Fruit fly (Drosophila melanogaster) whole organism, embryonic: ENCODE data around the gene CG32388.

Experiments used
- Abd-B ChIP-seq: fragments of 200-800 bp; sonication (Bioruptor generic); optimal IDR thresholded peaks from 2 replicates; lab custom pipeline; 2018; ENCODE audit warnings: missing biosample characterization, mild to moderate bottlenecking, missing genetic modification characterization, moderate library complexity
- Asciz ChIP-seq: fragments of 200-800 bp; sonication (Bioruptor generic); optimal IDR thresholded peaks from 2 replicates; lab custom pipeline; 2017; ENCODE audit warnings: missing biosample characterization, mild to moderate bottlenecking, missing genetic modification characterization, missing genetic modification reagents
- BtbVII ChIP-seq: fragments of 200-800 bp; sonication (Bioruptor generic); optimal IDR thresholded peaks from 3 replicates; lab custom pipeline; 2017; ENCODE audit warnings: missing biosample characterization, mild to moderate bottlenecking, missing genetic modification characterization
- CG11723 ChIP-seq: fragments of 200-800 bp; sonication (Bioruptor generic); optimal IDR thresholded peaks from 2 replicates; lab custom pipeline; 2017; ENCODE audit warnings: missing biosample characterization, mild to moderate bottlenecking, missing genetic modification characterization
- CG12071 ChIP-seq: fragments of 200-800 bp; sonication (Bioruptor generic); optimal IDR thresholded peaks from 3 replicates; lab custom pipeline; 2018; ENCODE audit warnings: missing biosample characterization, mild to moderate bottlenecking, missing genetic modification characterization
- CG12155 ChIP-seq: fragments of 200-800 bp; sonication (Bioruptor generic); optimal IDR thresholded peaks from 3 replicates; lab custom pipeline; 2016; ENCODE audit warnings: missing biosample characterization, missing genetic modification characterization
- CG12942 ChIP-seq: fragments of 200-800 bp; sonication (Bioruptor generic); optimal IDR thresholded peaks from 3 replicates; lab custom pipeline; 2016; ENCODE audit warnings: missing biosample characterization, missing genetic modification characterization
- CG15479 ChIP-seq: fragments of 200-800 bp; sonication (Bioruptor generic); optimal IDR thresholded peaks from 3 replicates; lab custom pipeline; 2019; ENCODE audit warnings: missing biosample characterization, mild to moderate bottlenecking, missing genetic modification characterization, moderate library complexity
- CG1602 ChIP-seq: fragments of 200-800 bp; sonication (Bioruptor generic); optimal IDR thresholded peaks from 3 replicates; lab custom pipeline; 2016; ENCODE audit warnings: missing biosample characterization, missing genetic modification characterization
- CG1647 ChIP-seq: fragments of 200-800 bp; sonication (Bioruptor generic); optimal IDR thresholded peaks from 3 replicates; lab custom pipeline; 2016; ENCODE audit warnings: missing biosample characterization, missing genetic modification characterization
- CG17186 ChIP-seq: fragments of 200-800 bp; sonication (Bioruptor generic); optimal IDR thresholded peaks from 3 replicates; lab custom pipeline; 2017; ENCODE audit warnings: missing biosample characterization, missing genetic modification reagents, missing genetic modification characterization
- CG17359 ChIP-seq: fragments of 200-800 bp; sonication (Bioruptor generic); optimal IDR thresholded peaks from 3 replicates; lab custom pipeline; 2018; ENCODE audit warnings: missing biosample characterization, mild to moderate bottlenecking, missing genetic modification characterization, moderate library complexity
- CG2712 ChIP-seq: fragments of 200-800 bp; optimal IDR thresholded peaks from 3 replicates; lab custom pipeline; 2019; ENCODE audit warnings: missing biosample characterization, mild to moderate bottlenecking, missing genetic modification characterization, moderate library complexity
- CG31224 ChIP-seq: fragments of 200-800 bp; sonication (Bioruptor generic); IDR thresholded peaks from 2 replicates; pipeline ENCODE4 v1.3.6; 2022; ENCODE audit warnings: missing biosample characterization, missing genetic modification characterization
- CG33557 ChIP-seq: fragments of 200-800 bp; sonication (Bioruptor generic); optimal IDR thresholded peaks from 2 replicates; lab custom pipeline; 2019; ENCODE audit warnings: missing biosample characterization, mild to moderate bottlenecking, missing genetic modification characterization, moderate library complexity
- CG4707 ChIP-seq: fragments of 200-800 bp; sonication (Bioruptor generic); optimal IDR thresholded peaks from 2 replicates; lab custom pipeline; 2018; ENCODE audit warnings: missing biosample characterization, mild to moderate bottlenecking, missing genetic modification characterization, moderate library complexity
- CG5953 ChIP-seq: fragments of 200-800 bp; sonication (Bioruptor generic); IDR thresholded peaks from 2 replicates; pipeline ENCODE4 v1.3.6; 2022; ENCODE audit warnings: missing biosample characterization, missing genetic modification characterization
- CG8089 ChIP-seq: fragments of 200-800 bp; sonication (Bioruptor generic); optimal IDR thresholded peaks from 3 replicates; lab custom pipeline; 2016; ENCODE audit warnings: missing biosample characterization, missing genetic modification characterization
- CG8924 ChIP-seq: fragments of 200-800 bp; optimal IDR thresholded peaks from 3 replicates; lab custom pipeline; 2019; ENCODE audit warnings: missing biosample characterization, mild to moderate bottlenecking, missing genetic modification characterization, moderate library complexity
- CG9215 ChIP-seq: fragments of 200-800 bp; sonication (Bioruptor generic); IDR thresholded peaks from 2 replicates; pipeline ENCODE4 v1.3.6; 2022; ENCODE audit warnings: missing biosample characterization, missing genetic modification characterization
- CG9727 ChIP-seq: fragments of 200-800 bp; sonication (Bioruptor generic); optimal IDR thresholded peaks from 3 replicates; lab custom pipeline; 2017; ENCODE audit warnings: missing biosample characterization, mild to moderate bottlenecking, missing genetic modification characterization
- CHES-1-like ChIP-seq: fragments of 200-800 bp; sonication (Bioruptor generic); optimal IDR thresholded peaks from 2 replicates; lab custom pipeline; 2016; ENCODE audit warnings: missing biosample characterization, missing genetic modification characterization
- Dek ChIP-seq: fragments of 200-800 bp; sonication (Bioruptor generic); optimal IDR thresholded peaks from 3 replicates; lab custom pipeline; 2019; ENCODE audit warnings: missing biosample characterization, mild to moderate bottlenecking, missing genetic modification characterization, moderate library complexity
- E2f2 ChIP-seq: fragments of 200-800 bp; sonication (Bioruptor generic); IDR thresholded peaks from 2 replicates; pipeline ENCODE4 v1.3.6; 2022; ENCODE audit warnings: missing biosample characterization, missing genetic modification characterization
- Gsc ChIP-seq: fragments of 200-800 bp; sonication (Bioruptor generic); IDR thresholded peaks from 2 replicates; pipeline ENCODE4 v1.3.6; 2022; ENCODE audit warnings: missing biosample characterization, missing genetic modification characterization
- Gug ChIP-seq: fragments of 200-800 bp; sonication (Bioruptor generic); IDR thresholded peaks from 4 replicates; pipeline ENCODE4 v1.3.6; 2022; ENCODE audit warnings: missing biosample characterization, missing genetic modification characterization
- Lim3 ChIP-seq: fragments of 200-800 bp; sonication (Bioruptor generic); IDR thresholded peaks from 2 replicates; pipeline ENCODE4 v1.3.6; 2022; ENCODE audit warnings: missing biosample characterization, missing genetic modification characterization
- Mad ChIP-seq: fragments of 200-800 bp; sonication (Bioruptor generic); optimal IDR thresholded peaks from 2 replicates; lab custom pipeline; 2016; ENCODE audit warnings: missing biosample characterization, missing genetic modification characterization
- Myb ChIP-seq: fragments of 200-800 bp; sonication (Bioruptor generic); optimal IDR thresholded peaks from 2 replicates; lab custom pipeline; 2016; ENCODE audit warnings: missing biosample characterization, missing genetic modification characterization
- NFAT ChIP-seq: fragments of 200-800 bp; sonication (Bioruptor generic); IDR thresholded peaks from 2 replicates; pipeline ENCODE4 v1.3.6; 2022; ENCODE audit warnings: missing biosample characterization, missing genetic modification characterization
- Nf-YB ChIP-seq: fragments of 200-800 bp; sonication (Bioruptor generic); optimal IDR thresholded peaks from 3 replicates; lab custom pipeline; 2019; ENCODE audit warnings: missing biosample characterization, mild to moderate bottlenecking, missing genetic modification characterization, moderate library complexity
- Ravus ChIP-seq: fragments of 200-800 bp; sonication (Bioruptor generic); IDR thresholded peaks from 2 replicates; pipeline ENCODE4 v1.3.6; 2022; ENCODE audit warnings: missing biosample characterization, missing genetic modification characterization
- Trl ChIP-seq, 3 experiments: fragments of >200 bp in 2 of 3; fragments of 200-800 bp in 1 of 3; sonication (Bioruptor generic) in 1 of 3; optimal IDR thresholded peaks; 2 replicates in 1 of 3; 3 replicates in 2 of 3; lab custom pipeline; 2016 to 2017; ENCODE audit warnings: missing biosample characterization in 1 of 3, missing genetic modification characterization in 1 of 3
- ara ChIP-seq: fragments of 200-800 bp; sonication (Bioruptor generic); IDR thresholded peaks from 2 replicates; pipeline ENCODE4 v1.3.6; 2022; ENCODE audit warnings: missing biosample characterization, missing genetic modification characterization
- cwo ChIP-seq: fragments of 200-800 bp; sonication (Bioruptor generic); optimal IDR thresholded peaks from 3 replicates; lab custom pipeline; 2017; ENCODE audit warnings: missing biosample characterization, missing genetic modification characterization, mild to moderate bottlenecking, moderate library complexity, missing genetic modification reagents
- fd3F ChIP-seq: fragments of 200-800 bp; sonication (Bioruptor generic); optimal IDR thresholded peaks from 2 replicates; lab custom pipeline; 2018; ENCODE audit warnings: missing biosample characterization, mild to moderate bottlenecking, missing genetic modification characterization, moderate library complexity
- gfzf ChIP-seq: fragments of 200-800 bp; sonication (Bioruptor generic); optimal IDR thresholded peaks from 2 replicates; lab custom pipeline; 2016; ENCODE audit warnings: missing biosample characterization, mild to moderate bottlenecking, missing genetic modification characterization, moderate library complexity
- hkb ChIP-seq, 2 experiments: fragments of 200-800 bp in 1 of 2; fragments of >200 bp in 1 of 2; sonication (Bioruptor generic) in 1 of 2; IDR thresholded peaks in 1 of 2; optimal IDR thresholded peaks in 1 of 2; 2 replicates each; pipeline versions ENCODE4 v1.3.6 to Lab custom; 2017 to 2022; ENCODE audit warnings: missing biosample characterization in 1 of 2, missing genetic modification characterization in 1 of 2
- kay ChIP-seq: fragments of 200-800 bp; sonication (Bioruptor generic); optimal IDR thresholded peaks from 2 replicates; lab custom pipeline; 2016; ENCODE audit warnings: missing biosample characterization, missing genetic modification characterization
- kni ChIP-seq: fragments of 200-800 bp; sonication (Bioruptor generic); optimal IDR thresholded peaks from 3 replicates; lab custom pipeline; 2017; ENCODE audit warnings: mild to moderate bottlenecking, missing biosample characterization, missing genetic modification reagents, missing genetic modification characterization
- maf-S ChIP-seq: fragments of 200-800 bp; sonication (Bioruptor generic); optimal IDR thresholded peaks from 2 replicates; lab custom pipeline; 2016; ENCODE audit warnings: missing biosample characterization, missing genetic modification characterization
- prd ChIP-seq, 3 experiments: fragments of >200 bp in 2 of 3; fragments of 200-800 bp in 1 of 3; sonication (Bioruptor generic) in 1 of 3; optimal IDR thresholded peaks in 2 of 3; IDR thresholded peaks in 1 of 3; 2 replicates in 2 of 3; 3 replicates in 1 of 3; pipeline versions ENCODE4 v1.3.6 to Lab custom; 2017 to 2022; ENCODE audit warnings: missing biosample characterization in 1 of 3, missing genetic modification characterization in 1 of 3
- psq ChIP-seq: fragments of 200-800 bp; sonication (Bioruptor generic); optimal IDR thresholded peaks from 2 replicates; lab custom pipeline; 2017; ENCODE audit warnings: missing biosample characterization, missing genetic modification characterization
- sc ChIP-seq, 3 experiments: fragments of >200 bp in 2 of 3; fragments of 200-800 bp in 1 of 3; sonication (Bioruptor generic) in 1 of 3; optimal IDR thresholded peaks; 2 replicates in 2 of 3; 3 replicates in 1 of 3; lab custom pipeline; 2017; ENCODE audit warnings: mild to moderate bottlenecking in 1 of 3, missing biosample characterization in 1 of 3, missing genetic modification characterization in 1 of 3, missing genetic modification reagents in 1 of 3
- scrt ChIP-seq: fragments of 200-800 bp; sonication (Bioruptor generic); optimal IDR thresholded peaks from 2 replicates; lab custom pipeline; 2018; ENCODE audit warnings: missing biosample characterization, mild to moderate bottlenecking, missing genetic modification characterization, moderate library complexity
- shn ChIP-seq: fragments of 200-800 bp; sonication (Bioruptor generic); optimal IDR thresholded peaks from 3 replicates; lab custom pipeline; 2016; ENCODE audit warnings: missing biosample characterization, missing genetic modification characterization

The CG32388 gene

dm6 chr3L:6955254-6956229 lies 28.8 kb downstream of the CG32388 start, which contains the start of the genes CG10077 and CG9948 (continued):
- TF ChIP-seq sc (optimal IDR thresholded peaks at IDR 0.05; lab: Kevin White, UChicago) (no peak), sc (GFP tag; optimal IDR thresholded peaks at IDR 0.05; lab: Kevin White, UChicago) (peak; percentile 74), CG1647 (GFP tag; lab: Kevin White, UChicago) (peak; percentile 39), Lim3 (GFP tag; lab: Robert Waterston, UW) (peak; percentile 55), ara (GFP tag; lab: Robert Waterston, UW) (peak; percentile 86), cwo (peak; percentile 75), CG17359 (tag; lab: Kevin White, UChicago) (peak; percentile 91), Nf-YB (GFP tag; lab: Kevin White, UChicago) (peak; percentile 71), Ravus (peak; percentile 80), CHES-1-like (GFP tag; lab: Kevin White, UChicago) (peak; percentile 32), E2f2 (GFP tag; lab: Robert Waterston, UW) (peak; percentile 72), Mad (GFP tag; lab: Kevin White, UChicago) (peak; percentile 56), CG12942 (GFP tag; lab: Kevin White, UChicago) (peak; percentile 66), BtbVII (peak; percentile 75), Asciz (no peak), CG8924 (tag; lab: Kevin White, UChicago) (peak; percentile 90), CG2712 (tag; lab: Kevin White, UChicago) (peak; percentile 92), Myb (GFP tag; lab: Kevin White, UChicago) (peak; percentile 31), Abd-B (GFP tag; lab: Kevin White, UChicago) (peak; percentile 87), gfzf (GFP tag; lab: Kevin White, UChicago) (peak; percentile 71), CG12071 (GFP tag; lab: Kevin White, UChicago) (peak; percentile 79), prd (optimal IDR thresholded peaks at IDR 0.05; lab: Kevin White, UChicago) (no peak), prd (GFP tag; IDR thresholded peaks at IDR 0.05; lab: Robert Waterston, UW) (peak; percentile 96), kni (GFP tag; lab: Kevin White, UChicago) (peak; percentile 64), scrt (GFP tag; lab: Kevin White, UChicago) (peak; percentile 65), maf-S (GFP tag; lab: Kevin White, UChicago) (peak; percentile 35), hkb (optimal IDR thresholded peaks at IDR 0.05; lab: Kevin White, UChicago) (no peak), hkb (GFP tag; IDR thresholded peaks at IDR 0.05; lab: Robert Waterston, UW) (peak; percentile 92), kay (peak; percentile 47), fd3F (GFP tag; lab: Kevin White, UChicago) (peak; percentile 85), Gsc (GFP tag; lab: Robert Waterston, UW) (peak; percentile 66), CG11723 (peak; percentile 69), CG4707 (GFP tag; lab: Kevin White, UChicago) (peak; percentile 75), CG31224 (GFP tag; lab: Robert Waterston, UW) (peak; percentile 63), Dek (tag; lab: Kevin White, UChicago) (peak; percentile 89), CG12155 (peak; percentile 80), shn (GFP tag; lab: Kevin White, UChicago) (peak; percentile 40), NFAT (peak; percentile 82), Gug (GFP tag; lab: Robert Waterston, UW) (peak; percentile 82), Trl (optimal IDR thresholded peaks at IDR 0.05; lab: Kevin White, UChicago) (no peak), Trl (GFP tag; optimal IDR thresholded peaks at IDR 0.05; lab: Kevin White, UChicago) (peak; percentile 60), CG15479 (GFP tag; lab: Kevin White, UChicago) (no peak), CG9727 (GFP tag; lab: Kevin White, UChicago) (peak; percentile 85), CG1602 (GFP tag; lab: Kevin White, UChicago) (peak; percentile 90), CG8089 (GFP tag; lab: Kevin White, UChicago) (no peak), CG33557 (GFP tag; lab: Kevin White, UChicago) (peak; percentile 83), CG5953 (GFP tag; lab: Robert Waterston, UW) (peak; percentile 83), CG9215 (GFP tag; lab: Robert Waterston, UW) (peak; percentile 79), psq (GFP tag; lab: Kevin White, UChicago) (peak; percentile 8), CG17186 (peak; percentile 25)
